Fruit fly (Drosophila melanogaster) whole organism, adult: ENCODE results near the gene Gr93b.

Experiments used
- CG33017 ChIP-seq: fragments of 200-800 bp; sonication (Bioruptor generic); optimal IDR thresholded peaks from 2 replicates; lab custom pipeline; 2018; ENCODE audit warnings: missing biosample characterization, mild to moderate bottlenecking, missing genetic modification characterization, moderate library complexity
- CG7045 ChIP-seq: fragments of 200-800 bp; sonication (Bioruptor generic); optimal IDR thresholded peaks from 2 replicates; lab custom pipeline; 2017; ENCODE audit warnings: missing biosample characterization, mild to moderate bottlenecking, missing genetic modification characterization
- Crg-1 ChIP-seq: fragments of 200-800 bp; sonication (Bioruptor generic); optimal IDR thresholded peaks from 2 replicates; lab custom pipeline; 2016; ENCODE audit warnings: missing biosample characterization, missing genetic modification characterization
- pad ChIP-seq: fragments of 200-800 bp; sonication (Bioruptor generic); optimal IDR thresholded peaks from 3 replicates; lab custom pipeline; 2017; ENCODE audit warnings: missing biosample characterization, missing genetic modification characterization, mild to moderate bottlenecking, moderate library complexity, missing genetic modification reagents

DNA sequence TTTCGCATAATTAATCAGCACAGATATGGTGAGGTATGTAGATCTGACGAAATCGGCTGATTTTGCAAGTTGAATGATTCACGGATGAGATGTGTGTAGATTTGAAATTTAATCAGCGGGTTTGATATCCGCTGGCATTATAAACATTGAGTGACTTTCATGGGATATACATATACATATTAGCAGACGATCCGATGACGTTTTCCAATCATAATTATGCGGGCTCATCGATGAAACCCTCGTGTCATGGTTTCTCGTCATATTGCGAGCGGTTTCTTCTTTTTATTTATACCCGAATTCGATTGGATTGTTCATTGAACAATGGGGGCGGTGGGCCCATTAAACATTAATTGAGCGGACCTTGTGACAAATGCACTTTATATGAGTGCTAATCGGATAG is 20.9 kb upstream of the Gr93b start:
- TF ChIP-seq CG33017 (tag; lab: Kevin White, UChicago) (no peak), CG7045 (no peak), pad (GFP tag; lab: Kevin White, UChicago) (no peak), Crg-1 (GFP tag; lab: Kevin White, UChicago) (no peak)
